Worm (Caenorhabditis elegans): ENCODE data around the gene sas-5.

sas-5 gene

DNA sequence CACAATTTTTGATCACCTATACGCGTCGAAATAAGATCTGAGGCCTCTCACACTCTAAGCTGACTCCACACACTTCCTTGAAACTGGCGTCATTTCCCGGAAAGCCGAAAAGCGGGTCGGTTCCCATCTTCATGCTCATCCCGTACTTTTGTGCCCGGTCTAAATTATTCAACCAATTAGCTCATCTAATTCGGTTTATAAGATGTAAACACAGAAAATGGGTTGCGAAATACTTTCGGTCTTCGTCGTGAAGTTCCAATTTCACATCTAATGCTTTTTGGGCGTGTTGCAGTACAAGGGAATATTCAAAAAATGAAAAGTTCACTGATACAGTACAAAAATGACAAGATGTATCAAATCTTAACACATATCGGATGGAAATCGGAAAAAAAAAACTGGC lies 20.6 kb downstream of the sas-5 start:
- TF ChIP-seq mdl-1 (tag; optimal IDR thresholded peaks at IDR 0.05) (no peak), nhr-25 (tag; optimal IDR thresholded peaks at IDR 0.05) (no peak), fos-1 (tag; optimal IDR thresholded peaks at IDR 0.05) (no peak), unc-55 (GFP tag; optimal IDR thresholded peaks at IDR 0.05) (no peak), Y55F3AM.14 (GFP tag; optimal IDR thresholded peaks at IDR 0.05) (no peak), ztf-1 (GFP tag; conservative IDR thresholded peaks at IDR 0.05) (no peak), lin-11 (tag; optimal IDR thresholded peaks at IDR 0.05) (no peak), zag-1 (tag; optimal IDR thresholded peaks at IDR 0.05) (no peak), nhr-12 (tag; optimal IDR thresholded peaks at IDR 0.05) (no peak)

DNA sequence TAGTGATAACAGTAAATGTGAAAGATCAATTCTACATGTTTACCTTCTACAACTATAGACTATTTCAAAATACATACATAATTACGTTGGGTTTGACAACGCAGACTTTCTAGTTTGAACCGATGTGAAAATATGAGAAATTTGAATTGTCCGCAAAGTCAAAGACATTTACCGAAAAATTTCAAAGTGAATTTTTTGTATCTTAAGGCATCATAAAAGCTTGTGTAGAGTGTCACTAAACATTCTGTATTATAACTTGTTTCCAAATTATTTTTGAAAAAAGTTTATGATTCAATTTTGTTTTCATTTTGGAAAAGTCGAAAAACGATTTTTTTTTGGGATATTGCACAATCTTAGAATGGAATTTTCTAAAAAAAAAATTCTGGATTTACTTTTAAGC lies 25.1 kb downstream of the sas-5 start:
- TF ChIP-seq snpc-4 (tag; optimal IDR thresholded peaks at IDR 0.05) (no peak), gmeb-1 (tag; optimal IDR thresholded peaks at IDR 0.05) (no peak), unc-62 (GFP tag; optimal IDR thresholded peaks at IDR 0.05) (no peak), Y55F3AM.14 (GFP tag; optimal IDR thresholded peaks at IDR 0.05) (no peak), F13H6.1 (tag; optimal IDR thresholded peaks at IDR 0.05) (no peak), lin-13 (GFP tag; optimal IDR thresholded peaks at IDR 0.05) (no peak), lsy-2 (tag; optimal IDR thresholded peaks at IDR 0.05) (no peak), elt-1 (tag; optimal IDR thresholded peaks at IDR 0.05) (no peak), elt-3 (tag; optimal IDR thresholded peaks at IDR 0.05) (no peak), lin-11 (tag; optimal IDR thresholded peaks at IDR 0.05) (no peak), ama-1 (optimal IDR thresholded peaks at IDR 0.05) (no peak), nhr-11 (tag; optimal IDR thresholded peaks at IDR 0.05) (no peak)

DNA sequence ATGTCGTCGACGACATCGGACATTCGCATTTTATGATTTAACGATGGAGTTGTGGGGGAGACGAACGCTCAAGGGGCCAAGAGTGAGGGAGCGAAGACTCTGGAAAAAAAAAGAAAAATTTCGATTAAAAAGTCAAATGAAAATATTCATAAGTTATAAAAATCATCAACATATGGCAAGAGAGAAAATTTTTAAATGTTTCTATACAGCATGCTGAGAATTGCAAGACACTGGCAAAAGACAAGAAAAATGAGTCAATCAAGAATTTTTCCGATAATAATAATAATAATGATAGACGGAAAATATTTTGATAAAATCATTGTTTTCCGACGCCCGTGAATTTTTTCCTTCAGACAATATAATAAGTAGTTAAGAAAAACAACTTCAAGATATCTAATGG lies 26.7 kb downstream of the sas-5 start, which contains the start of gene sipa-1:
sipa-1 (minus strand) TSS at position 101 of the 400 bp plus-strand sequence.
- TF ChIP-seq F13H6.1 (tag; optimal IDR thresholded peaks at IDR 0.05) (no peak), aly-2 (tag; optimal IDR thresholded peaks at IDR 0.05) (no peak), alr-1 (tag; optimal IDR thresholded peaks at IDR 0.05) (no peak), nhr-23 (tag; optimal IDR thresholded peaks at IDR 0.05) (no peak), mab-5 (tag; optimal IDR thresholded peaks at IDR 0.05) (no peak), peb-1 (tag; optimal IDR thresholded peaks at IDR 0.05) (no peak), lin-39 (tag; optimal IDR thresholded peaks at IDR 0.05) (no peak), unc-55 (GFP tag; optimal IDR thresholded peaks at IDR 0.05) (no peak), nhr-25 (tag; optimal IDR thresholded peaks at IDR 0.05) (no peak), zag-1 (tag; optimal IDR thresholded peaks at IDR 0.05) (no peak)

DNA sequence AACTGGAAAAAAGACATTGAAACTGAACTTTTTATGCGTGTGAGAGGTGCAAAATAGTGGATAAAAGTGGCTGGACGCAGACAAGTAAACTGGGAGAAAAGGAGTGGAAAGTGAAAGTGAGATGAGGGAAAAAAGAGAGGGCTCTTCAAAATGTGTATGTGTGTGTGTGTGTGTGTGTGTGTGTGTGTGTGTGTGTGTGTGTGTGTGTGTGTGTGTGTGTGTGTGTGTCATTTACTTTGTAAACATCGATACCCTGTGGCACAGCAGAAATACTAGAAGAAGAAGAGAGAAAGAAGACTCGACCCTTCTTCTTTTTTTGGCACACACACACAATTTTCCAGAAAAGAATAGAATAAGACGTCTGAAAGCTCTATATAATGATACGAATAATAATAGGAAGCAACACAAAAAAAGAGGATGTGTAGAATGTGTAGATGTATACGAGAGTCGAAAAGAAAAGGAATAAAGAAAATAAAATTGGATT lies 28.1 kb downstream of the sas-5 start:
- TF ChIP-seq C34F6.9 (tag; optimal IDR thresholded peaks at IDR 0.05) (peak; percentile 69), zag-1 (tag; optimal IDR thresholded peaks at IDR 0.05) (peak; percentile 81), crh-2 (tag; optimal IDR thresholded peaks at IDR 0.05) (peak; percentile 70), nhr-237 (tag; optimal IDR thresholded peaks at IDR 0.05) (no peak), snpc-4 (tag; optimal IDR thresholded peaks at IDR 0.05) (peak; percentile 43), ztf-1 (GFP tag; conservative IDR thresholded peaks at IDR 0.05) (no peak), unc-55 (GFP tag; optimal IDR thresholded peaks at IDR 0.05) (peak; percentile 85), ztf-4 (tag; optimal IDR thresholded peaks at IDR 0.05) (peak; percentile 83), ceh-16 (tag; optimal IDR thresholded peaks at IDR 0.05) (no peak), egl-27 (tag; optimal IDR thresholded peaks at IDR 0.05) (peak; percentile 42), peb-1 (tag; optimal IDR thresholded peaks at IDR 0.05) (no peak), nhr-10 (tag; optimal IDR thresholded peaks at IDR 0.05) (no peak), mab-5 (tag; optimal IDR thresholded peaks at IDR 0.05) (peak; percentile 62), mdl-1 (tag; optimal IDR thresholded peaks at IDR 0.05) (peak in 1 of 2 experiments; percentile 11), F13H6.1 (tag; optimal IDR thresholded peaks at IDR 0.05) (peak; percentile 90), sma-3 (GFP tag; optimal IDR thresholded peaks at IDR 0.05) (no peak), nhr-6 (tag; optimal IDR thresholded peaks at IDR 0.05) (peak; percentile 53), lsy-2 (tag; optimal IDR thresholded peaks at IDR 0.05) (peak; percentile 7 to 54), nhr-129 (tag; optimal IDR thresholded peaks at IDR 0.05) (peak; percentile 80), nhr-21 (tag; optimal IDR thresholded peaks at IDR 0.05) (no peak), sma-9 (GFP tag; optimal IDR thresholded peaks at IDR 0.05) (peak; percentile 43), sma-9 (tag; optimal IDR thresholded peaks at IDR 0.05) (no peak), sem-4 (tag; optimal IDR thresholded peaks at IDR 0.05) (peak; percentile 46), blmp-1 (tag; optimal IDR thresholded peaks at IDR 0.05; ENCODE audit: insufficient read depth) (peak; percentile 58), aly-2 (tag; optimal IDR thresholded peaks at IDR 0.05) (no peak), Y55F3AM.14 (GFP tag; optimal IDR thresholded peaks at IDR 0.05) (peak; percentile 69), nhr-11 (tag; optimal IDR thresholded peaks at IDR 0.05) (peak; percentile 42)

Measured in whole organism, L2 larva.